Fruit fly (Drosophila melanogaster) whole organism, prepupa: ENCODE measurements around the gene CG13671.

Source experiments
- CG4318 ChIP-seq: fragments of 200-800 bp; sonication (Bioruptor generic); optimal IDR thresholded peaks from 3 replicates; lab custom pipeline; 2017; ENCODE audit warnings: missing biosample characterization, mild to moderate bottlenecking, missing genetic modification characterization
- CG6854 ChIP-seq: fragments of 200-800 bp; sonication (Bioruptor generic); optimal IDR thresholded peaks from 2 replicates; lab custom pipeline; 2017; ENCODE audit warnings: missing biosample characterization, mild to moderate bottlenecking, missing genetic modification characterization
- CG8319 ChIP-seq: fragments of 200-800 bp; sonication (Bioruptor generic); optimal IDR thresholded peaks from 3 replicates; lab custom pipeline; 2016; ENCODE audit warnings: missing biosample characterization, missing genetic modification characterization
- OdsH ChIP-seq: fragments of 200-800 bp; sonication (Bioruptor generic); optimal IDR thresholded peaks from 3 replicates; lab custom pipeline; 2016; ENCODE audit warnings: missing biosample characterization, missing genetic modification characterization
- Sox15 ChIP-seq: fragments of 200-800 bp; sonication (Bioruptor generic); optimal IDR thresholded peaks from 3 replicates; lab custom pipeline; 2016; ENCODE audit warnings: missing biosample characterization, missing genetic modification characterization
- dac ChIP-seq: fragments of 200-800 bp; sonication (Bioruptor generic); optimal IDR thresholded peaks from 2 replicates; lab custom pipeline; 2017; ENCODE audit warnings: missing biosample characterization, mild to moderate bottlenecking, missing genetic modification characterization

DNA sequence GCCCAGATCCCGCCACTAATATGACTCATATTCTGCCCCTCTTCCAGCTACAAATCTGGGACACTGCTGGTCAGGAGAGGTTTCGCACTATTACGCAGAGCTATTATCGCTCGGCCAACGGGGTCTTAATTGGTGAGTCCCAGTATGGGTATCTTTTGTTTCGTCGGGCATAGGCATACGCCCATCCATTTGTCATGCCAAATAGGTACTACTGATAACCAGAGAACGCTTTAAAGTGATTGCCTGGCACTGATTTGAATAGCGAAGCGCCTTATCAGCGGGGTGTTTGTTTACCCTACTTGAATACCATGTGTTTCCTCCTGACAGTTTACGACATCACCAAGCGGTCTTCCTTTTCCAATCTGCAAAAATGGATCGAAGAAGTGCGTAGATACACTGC, 2.4 kb upstream of the CG13671 start:
- TF ChIP-seq OdsH (GFP tag; lab: Kevin White, UChicago) (no peak), CG4318 (GFP tag; lab: Kevin White, UChicago) (no peak), dac (no peak), CG6854 (no peak), Sox15 (GFP tag; lab: Kevin White, UChicago) (no peak), CG8319 (GFP tag; lab: Kevin White, UChicago) (no peak)
